Fruit fly (Drosophila melanogaster): ENCODE results near the gene CG15484.

CG15484 gene

DNA sequence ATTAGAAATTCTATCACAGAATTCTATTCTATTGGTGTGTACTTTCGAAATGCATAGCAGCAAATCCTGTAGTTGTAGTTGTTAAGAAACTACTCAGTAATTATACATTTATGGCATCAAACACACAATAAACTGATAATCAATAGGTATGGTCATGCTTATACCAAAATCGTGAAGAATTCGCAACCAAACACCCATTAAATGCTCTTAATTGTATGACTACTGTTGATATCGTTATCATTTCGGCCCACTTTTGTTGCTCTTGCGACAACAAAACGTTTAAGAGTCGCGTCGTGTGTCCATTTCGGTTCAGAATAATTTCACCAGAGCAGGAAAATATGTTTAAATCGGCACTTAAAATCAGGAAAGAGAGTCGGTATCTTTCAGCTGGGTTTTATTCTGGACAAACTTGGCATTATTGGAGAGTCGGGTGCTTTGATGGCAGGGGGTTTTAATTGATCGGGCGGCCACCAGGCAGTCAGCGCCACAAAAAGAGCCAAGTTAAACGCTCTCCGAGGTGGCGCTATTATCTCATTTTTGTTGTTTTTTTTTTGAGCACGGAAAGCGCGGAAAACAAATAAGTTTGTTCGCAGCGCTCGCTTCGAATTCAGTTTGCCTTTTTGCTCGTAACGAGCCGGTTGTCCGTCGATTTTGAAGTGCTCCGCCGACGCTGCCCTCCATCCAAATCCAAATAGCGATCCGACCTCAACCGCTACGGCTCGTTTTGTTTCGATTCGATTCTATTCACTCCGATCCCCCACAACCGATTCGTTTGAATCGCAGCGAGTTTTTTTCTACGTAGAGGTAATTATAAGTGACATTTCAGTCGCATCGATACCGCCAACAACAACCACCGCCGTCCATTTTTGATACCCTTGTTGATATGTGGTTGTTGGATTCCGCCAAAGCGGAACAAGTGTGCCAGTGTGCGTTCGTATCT lies 11.2 kb upstream of the CG15484 start, which contains the start of gene MRP (continued):
- TF ChIP-seq CG11247 (GFP tag; IDR thresholded peaks at IDR 0.05) (peak; percentile 29; the same call in 1 of the 2 replicates), NFAT (GFP tag; IDR thresholded peaks at IDR 0.05) (peak; percentile 26; the same call in 1 of the 2 replicates), CG14014 (GFP tag; IDR thresholded peaks at IDR 0.05) (0 out of 2 replicates have a peak, but pooled peaks have one; percentile 10), CG3065 (GFP tag; optimal IDR thresholded peaks at IDR 0.05) (no peak), exex (tag; optimal IDR thresholded peaks at IDR 0.05) (peak; percentile 91), grn (GFP tag; optimal IDR thresholded peaks at IDR 0.05) (peak; percentile 26), CG34422 (GFP tag; IDR thresholded peaks at IDR 0.05) (peak; percentile 72; the same call in 1 of the 3 replicates), Nf-YA (GFP tag; IDR thresholded peaks at IDR 0.05) (0 out of 2 replicates have a peak, but pooled peaks have one; percentile 16)

- TF ChIP-seq run (tag; optimal IDR thresholded peaks at IDR 0.05) (no peak), z (GFP tag; IDR thresholded peaks at IDR 0.05) (no peak), D19B (GFP tag; optimal IDR thresholded peaks at IDR 0.05) (no peak), Antp (GFP tag; optimal IDR thresholded peaks at IDR 0.05) (no peak), bcd (GFP tag; optimal IDR thresholded peaks at IDR 0.05) (no peak), HLH54F (GFP tag; optimal IDR thresholded peaks at IDR 0.05) (no peak), BEAF-32 (GFP tag; optimal IDR thresholded peaks at IDR 0.05) (no peak), sens (GFP tag) (peak; percentile 39), CG8359 (GFP tag; optimal IDR thresholded peaks at IDR 0.05; ENCODE audit: borderline replicate concordance) (no peak), CG8388 (GFP tag; optimal IDR thresholded peaks at IDR 0.05) (peak; percentile 19), CG2202 (tag; optimal IDR thresholded peaks at IDR 0.05) (no peak), CG8290 (GFP tag; optimal IDR thresholded peaks at IDR 0.05) (no peak), CG8290 (tag; optimal IDR thresholded peaks at IDR 0.05) (no peak), ERR (GFP tag; optimal IDR thresholded peaks at IDR 0.05) (no peak), twi (tag; optimal IDR thresholded peaks at IDR 0.05) (no peak)
Observed at dm6 chr2L:12712852-12713251, 5.3 kb upstream of the CG15484 start, which contains the start of gene CG5787. TSS of gene CG5787 (minus strand) at chr2L:12712952.

- TF ChIP-seq Ptx1 (GFP tag; IDR thresholded peaks at IDR 0.05) (no peak), CG7357 (GFP tag; IDR thresholded peaks at IDR 0.05) (no peak), lilli (GFP tag; optimal IDR thresholded peaks at IDR 0.05) (peak; percentile 27), CG17802 (tag; optimal IDR thresholded peaks at IDR 0.05) (no peak), CG11504 (tag; optimal IDR thresholded peaks at IDR 0.05) (no peak), gfzf (GFP tag; optimal IDR thresholded peaks at IDR 0.05) (peak; percentile 68), knrl (GFP tag; IDR thresholded peaks at IDR 0.05; ENCODE audit: partially characterized antibody) (0 out of 3 replicates have a peak, but pooled peaks have one; percentile 3), CG1603 (tag; optimal IDR thresholded peaks at IDR 0.05) (peak; percentile 62), CG33557 (GFP tag; optimal IDR thresholded peaks at IDR 0.05) (no peak), CG10979 (tag; optimal IDR thresholded peaks at IDR 0.05) (no peak), CG31388 (GFP tag; optimal IDR thresholded peaks at IDR 0.05) (no peak), TFAM (GFP tag; optimal IDR thresholded peaks at IDR 0.05) (no peak), CTCF (GFP tag; optimal IDR thresholded peaks at IDR 0.05) (no peak), CG2116 (GFP tag; optimal IDR thresholded peaks at IDR 0.05) (peak; percentile 93), CG30403 (GFP tag; optimal IDR thresholded peaks at IDR 0.05) (peak; percentile 9), Ets97D (GFP tag; optimal IDR thresholded peaks at IDR 0.05) (peak; percentile 26), sna (GFP tag; IDR thresholded peaks at IDR 0.05; ENCODE audit: partially characterized antibody) (0 out of 2 replicates have a peak, but pooled peaks have one; percentile 15), Deaf1 (tag; optimal IDR thresholded peaks at IDR 0.05) (no peak), CG31224 (GFP tag; IDR thresholded peaks at IDR 0.05) (no peak), ash1 (GFP tag; optimal IDR thresholded peaks at IDR 0.05) (no peak), CG10321 (GFP tag; IDR thresholded peaks at IDR 0.05) (no peak), CG8089 (GFP tag; optimal IDR thresholded peaks at IDR 0.05) (no peak), CG4820 (GFP tag; optimal IDR thresholded peaks at IDR 0.05) (no peak), Sin3A (optimal IDR thresholded peaks at IDR 0.05) (peak; percentile 33), mam (GFP tag; optimal IDR thresholded peaks at IDR 0.05) (peak; percentile 6), CG14710 (tag; optimal IDR thresholded peaks at IDR 0.05) (peak; percentile 55)
Observed at dm6 chr2L:12712255-12712654, 4.7 kb upstream of the CG15484 start.

Data from whole organism, embryonic.